Fruit fly (Drosophila melanogaster): ENCODE results near the gene Mon1.

Gene Mon1

dm6 chr2L:4893612-4894011 lies 43.2 kb downstream of the Mon1 start:
- no peak for TF ChIP-seq dl (GFP tag; optimal IDR thresholded peaks at IDR 0.05; ENCODE audit: insufficient read depth in 1 of 2, partially characterized antibody in 2 of 2)
- TF ChIP-seq psq (GFP tag; optimal IDR thresholded peaks at IDR 0.05): no peak
- TF ChIP-seq Abd-B (GFP tag; optimal IDR thresholded peaks at IDR 0.05): no peak
- TF ChIP-seq OdsH (GFP tag; optimal IDR thresholded peaks at IDR 0.05): no peak
- TF ChIP-seq dmrt93B (GFP tag; optimal IDR thresholded peaks at IDR 0.05): no peak
- TF ChIP-seq Vsx2 (GFP tag; optimal IDR thresholded peaks at IDR 0.05; ENCODE audit: partially characterized antibody): no peak
- TF ChIP-seq brk (GFP tag; optimal IDR thresholded peaks at IDR 0.05): no peak
- TF ChIP-seq sv (GFP tag; optimal IDR thresholded peaks at IDR 0.05): no peak
- TF ChIP-seq sage (GFP tag; optimal IDR thresholded peaks at IDR 0.05): no peak
- no peak for TF ChIP-seq Jra (GFP tag; optimal IDR thresholded peaks at IDR 0.05)
- no peak for TF ChIP-seq ey (GFP tag; optimal IDR thresholded peaks at IDR 0.05)
- TF ChIP-seq jim (GFP tag; optimal IDR thresholded peaks at IDR 0.05): no peak
- TF ChIP-seq usp (GFP tag; optimal IDR thresholded peaks at IDR 0.05): no peak
- no peak for TF ChIP-seq Hr83 (GFP tag; optimal IDR thresholded peaks at IDR 0.05; ENCODE audit: poor library complexity, severe bottlenecking)

dm6 chr2L:4895902-4896301 lies 45.5 kb downstream of the Mon1 start:
- TF ChIP-seq Rel (GFP tag; optimal IDR thresholded peaks at IDR 0.05): no peak
- TF ChIP-seq Rel (tag; optimal IDR thresholded peaks at IDR 0.05): peak; percentile 74
- no peak for TF ChIP-seq usp (GFP tag; optimal IDR thresholded peaks at IDR 0.05)
- no peak for TF ChIP-seq foxo (GFP tag; optimal IDR thresholded peaks at IDR 0.05)

- no peak for TF ChIP-seq dsf (GFP tag; optimal IDR thresholded peaks at IDR 0.05; ENCODE audit: borderline replicate concordance)
- no peak for TF ChIP-seq GATAd (GFP tag; optimal IDR thresholded peaks at IDR 0.05)
- TF ChIP-seq Rel (GFP tag; optimal IDR thresholded peaks at IDR 0.05): no peak
- no peak for TF ChIP-seq Rel (tag; optimal IDR thresholded peaks at IDR 0.05)
- no peak for TF ChIP-seq Dfd (GFP tag; optimal IDR thresholded peaks at IDR 0.05)
- TF ChIP-seq usp (GFP tag; optimal IDR thresholded peaks at IDR 0.05): no peak
- no peak for TF ChIP-seq brk (GFP tag; optimal IDR thresholded peaks at IDR 0.05)
- TF ChIP-seq tai (GFP tag; optimal IDR thresholded peaks at IDR 0.05): no peak
- TF ChIP-seq dmrt93B (GFP tag; optimal IDR thresholded peaks at IDR 0.05): no peak
- no peak for TF ChIP-seq foxo (GFP tag; optimal IDR thresholded peaks at IDR 0.05)
- no peak for TF ChIP-seq Abd-B (GFP tag; optimal IDR thresholded peaks at IDR 0.05)
- no peak for TF ChIP-seq jim (GFP tag; optimal IDR thresholded peaks at IDR 0.05)
- no peak for TF ChIP-seq Dif (GFP tag; optimal IDR thresholded peaks at IDR 0.05; ENCODE audit: partially characterized antibody)
- TF ChIP-seq OdsH (GFP tag; optimal IDR thresholded peaks at IDR 0.05): no peak
- TF ChIP-seq Jra (GFP tag; optimal IDR thresholded peaks at IDR 0.05): no peak
- no peak for TF ChIP-seq CG9705 (GFP tag; optimal IDR thresholded peaks at IDR 0.05)
- TF ChIP-seq CG32264 (GFP tag; optimal IDR thresholded peaks at IDR 0.05): no peak
Observed at dm6 chr2L:4896484-4897205, 46.2 kb downstream of the Mon1 start.

dm6 chr2L:4898165-4898564 lies 47.7 kb downstream of the Mon1 start:
- no peak for TF ChIP-seq N (GFP tag; optimal IDR thresholded peaks at IDR 0.05)

dm6 chr2L:4899599-4900559 lies 49.4 kb downstream of the Mon1 start:
- no peak for TF ChIP-seq fru (GFP tag; optimal IDR thresholded peaks at IDR 0.05)
- no peak for TF ChIP-seq dl (GFP tag; optimal IDR thresholded peaks at IDR 0.05; ENCODE audit: insufficient read depth in 1 of 2, partially characterized antibody in 2 of 2)
- TF ChIP-seq Rel (GFP tag; optimal IDR thresholded peaks at IDR 0.05): no peak
- peak; percentile 26 for TF ChIP-seq Rel (tag; optimal IDR thresholded peaks at IDR 0.05)
- no peak for TF ChIP-seq Jra (GFP tag; optimal IDR thresholded peaks at IDR 0.05)
- TF ChIP-seq Hr83 (GFP tag; optimal IDR thresholded peaks at IDR 0.05; ENCODE audit: poor library complexity, severe bottlenecking): peak; percentile 40
- TF ChIP-seq ey (GFP tag; optimal IDR thresholded peaks at IDR 0.05): no peak
- TF ChIP-seq rgr (GFP tag; optimal IDR thresholded peaks at IDR 0.05): no peak
- no peak for TF ChIP-seq h (GFP tag; optimal IDR thresholded peaks at IDR 0.05)
- TF ChIP-seq usp (GFP tag; optimal IDR thresholded peaks at IDR 0.05): no peak
- no peak for TF ChIP-seq brk (GFP tag; optimal IDR thresholded peaks at IDR 0.05)
- TF ChIP-seq Dfd (GFP tag; optimal IDR thresholded peaks at IDR 0.05): no peak
- no peak for TF ChIP-seq Hnf4 (GFP tag; optimal IDR thresholded peaks at IDR 0.05)
- TF ChIP-seq jim (GFP tag; optimal IDR thresholded peaks at IDR 0.05): no peak
- TF ChIP-seq lola (GFP tag; optimal IDR thresholded peaks at IDR 0.05): no peak
- TF ChIP-seq CG9705 (GFP tag; optimal IDR thresholded peaks at IDR 0.05): no peak
- no peak for TF ChIP-seq woc (GFP tag; optimal IDR thresholded peaks at IDR 0.05)
- TF ChIP-seq GATAd (GFP tag; optimal IDR thresholded peaks at IDR 0.05): no peak
- TF ChIP-seq CG32264 (GFP tag; optimal IDR thresholded peaks at IDR 0.05): no peak
- no peak for TF ChIP-seq dsf (GFP tag; optimal IDR thresholded peaks at IDR 0.05; ENCODE audit: borderline replicate concordance)
- peak; percentile 32 for TF ChIP-seq Vsx2 (GFP tag; optimal IDR thresholded peaks at IDR 0.05; ENCODE audit: partially characterized antibody)
- TF ChIP-seq sv (GFP tag; optimal IDR thresholded peaks at IDR 0.05): no peak
- no peak for TF ChIP-seq pan (optimal IDR thresholded peaks at IDR 0.05)

Data from whole organism, wandering third instar larva.